Worm (Caenorhabditis elegans): ENCODE results near the gene F39F10.3.
"Not testable (repeated sequence)": the region's sequence is repeated elsewhere in the genome, so short reads cannot be mapped to it uniquely, and the experiment has no call there.

Gene F39F10.3

ce11 chrX:16903619-16904018 lies 11.8 kb downstream of the F39F10.3 start, which contains the start of gene F39F10.4:
Gene F39F10.4, minus strand, starts transcription at chrX:16903719.
- TF ChIP-seq scrt-1 (GFP tag; IDR thresholded peaks at IDR 0.05), result no peak

ce11 chrX:16913669-16914068 lies 21.9 kb downstream of the F39F10.3 start, which contains the start of gene F39F10.5:
Gene F39F10.5, minus strand, starts transcription at chrX:16913769.
- TF ChIP-seq tra-4 (tag; optimal IDR thresholded peaks at IDR 0.05); scrt-1 (GFP tag; IDR thresholded peaks at IDR 0.05); flt-1 (GFP tag; IDR thresholded peaks at IDR 0.05): not testable (repeated sequence)

DNA sequence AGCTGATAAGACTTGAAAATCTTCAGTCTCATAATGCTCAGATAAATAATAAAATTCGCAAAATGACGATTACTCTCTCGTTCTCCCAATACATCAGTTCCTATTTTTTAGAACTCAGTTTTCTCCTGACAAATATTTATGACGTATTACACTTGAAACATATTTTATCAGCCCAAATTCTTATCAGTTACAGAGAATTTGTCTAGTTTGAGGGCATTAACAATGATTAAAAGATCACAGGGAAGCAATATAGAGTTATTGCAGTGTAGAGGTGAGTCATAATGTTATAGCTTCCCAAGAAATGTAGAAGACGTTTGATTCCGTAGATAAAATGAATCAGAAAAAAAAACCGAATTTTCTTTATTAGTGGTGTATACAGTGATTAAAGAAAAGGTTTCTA lies 27.7 kb downstream of the F39F10.3 start:
- TF ChIP-seq pes-1 (GFP tag; IDR thresholded peaks at IDR 0.05) (no peak), hmg-4 (GFP tag; optimal IDR thresholded peaks at IDR 0.05) (no peak)

DNA sequence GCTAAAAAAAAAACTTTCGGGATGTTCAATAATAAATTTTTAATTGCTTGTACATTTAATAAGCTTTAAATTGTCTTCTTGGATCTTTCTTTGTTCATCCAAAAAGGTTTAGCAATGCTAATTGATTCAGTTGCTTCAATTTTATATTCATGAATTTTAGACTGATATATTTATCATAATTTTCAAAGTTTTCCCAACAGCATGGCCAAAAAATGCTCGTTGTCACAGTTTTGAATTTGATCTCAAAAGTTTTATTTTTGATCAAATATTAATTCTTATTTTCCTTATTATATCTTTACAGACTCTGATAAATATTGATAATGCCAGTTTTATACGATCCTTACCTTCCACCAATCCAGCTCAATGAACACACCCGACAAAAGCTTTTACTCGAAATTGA lies 29.8 kb downstream of the F39F10.3 start, which contains the start of gene fbxb-114:
fbxb-114 (plus strand) TSS at position 301 of the 400 bp plus-strand sequence.
- TF ChIP-seq pes-1 (GFP tag; IDR thresholded peaks at IDR 0.05), result no peak
- no peak for TF ChIP-seq B0310.2 (tag; optimal IDR thresholded peaks at IDR 0.05)
- TF ChIP-seq tbx-11 (GFP tag; IDR thresholded peaks at IDR 0.05), result no peak
- no peak for TF ChIP-seq scrt-1 (GFP tag; IDR thresholded peaks at IDR 0.05)
- no peak for TF ChIP-seq ets-7 (tag; optimal IDR thresholded peaks at IDR 0.05)
- no peak for TF ChIP-seq hmbx-1 (tag; optimal IDR thresholded peaks at IDR 0.05)
- no peak for TF ChIP-seq flt-1 (GFP tag; IDR thresholded peaks at IDR 0.05)

ce11 chrX:16923636-16924035 lies 31.9 kb downstream of the F39F10.3 start, which contains the start of gene C30E1.4:
Gene C30E1.4, plus strand, starts transcription at chrX:16923936.
- TF ChIP-seq hnd-1 (tag; optimal IDR thresholded peaks at IDR 0.05) (no peak), tbx-37 (GFP tag; conservative IDR thresholded peaks at IDR 0.05) (no peak), ets-7 (tag; optimal IDR thresholded peaks at IDR 0.05) (no peak), flt-1 (GFP tag; IDR thresholded peaks at IDR 0.05) (no peak), B0310.2 (tag; optimal IDR thresholded peaks at IDR 0.05) (no peak), tbx-11 (GFP tag; IDR thresholded peaks at IDR 0.05) (no peak), scrt-1 (GFP tag; IDR thresholded peaks at IDR 0.05) (no peak), F13C5.2 (tag; optimal IDR thresholded peaks at IDR 0.05) (no peak), aly-1 (tag; optimal IDR thresholded peaks at IDR 0.05) (no peak), ceh-36 (tag; optimal IDR thresholded peaks at IDR 0.05) (no peak), pes-1 (GFP tag; IDR thresholded peaks at IDR 0.05) (no peak), ama-1 (optimal IDR thresholded peaks at IDR 0.05) (no peak), hmbx-1 (tag; optimal IDR thresholded peaks at IDR 0.05) (no peak)

DNA sequence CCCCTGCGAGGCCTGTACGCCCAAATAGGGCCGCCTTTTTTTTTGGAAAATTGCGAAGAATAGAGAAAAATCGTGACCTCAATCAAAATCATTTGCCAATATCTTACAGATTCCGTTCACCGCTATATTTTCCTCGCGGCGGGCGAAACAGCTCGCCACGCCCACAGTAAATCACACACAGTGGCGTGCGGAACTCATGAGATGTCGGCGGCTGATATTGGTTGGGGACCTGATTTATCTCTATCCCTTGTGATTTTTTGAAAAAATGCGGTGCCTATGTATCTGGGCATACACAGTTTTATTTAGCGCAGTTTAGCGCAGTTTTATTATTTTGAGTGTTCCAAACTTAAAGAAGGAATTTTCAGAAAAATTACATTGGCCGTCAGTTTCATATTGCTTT lies 33.6 kb downstream of the F39F10.3 start:
- TF ChIP-seq sea-1 (GFP tag; conservative IDR thresholded peaks at IDR 0.05), result 0 out of 2 replicates have a peak, but pooled peaks have one; percentile 45
- no peak for TF ChIP-seq pes-1 (GFP tag; IDR thresholded peaks at IDR 0.05)

DNA sequence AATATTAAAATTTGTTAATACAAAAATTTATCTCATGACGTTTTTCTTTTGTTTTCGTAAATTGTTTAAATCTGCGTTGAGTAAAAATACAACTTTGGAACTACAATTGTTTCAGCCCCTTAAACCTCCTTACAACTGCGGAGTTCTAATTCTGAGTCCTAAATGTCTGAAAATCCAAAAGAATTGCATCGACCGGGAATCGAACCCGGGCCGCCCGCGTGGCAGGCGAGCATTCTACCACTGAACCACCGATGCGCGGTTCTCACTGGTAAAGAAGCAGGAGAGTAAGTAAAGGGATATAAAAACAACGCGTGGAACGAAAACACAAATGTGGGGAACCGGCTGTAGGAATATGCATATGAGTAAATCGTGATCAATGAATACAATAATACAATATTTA lies 36.3 kb downstream of the F39F10.3 start:
- TF ChIP-seq tbx-37 (GFP tag; conservative IDR thresholded peaks at IDR 0.05), result peak; percentile 77
- TF ChIP-seq tbx-11 (GFP tag; IDR thresholded peaks at IDR 0.05), result no peak; the same call in none of the 2 replicates
- peak; percentile 90 for TF ChIP-seq pes-1 (GFP tag; IDR thresholded peaks at IDR 0.05)
- TF ChIP-seq F13C5.2 (tag; optimal IDR thresholded peaks at IDR 0.05), result peak; percentile 95
- peak; percentile 80 for TF ChIP-seq aly-1 (tag; optimal IDR thresholded peaks at IDR 0.05)
- TF ChIP-seq sea-1 (GFP tag; conservative IDR thresholded peaks at IDR 0.05), result peak; percentile 85
- peak; percentile 84 for TF ChIP-seq ceh-36 (tag; optimal IDR thresholded peaks at IDR 0.05)
- TF ChIP-seq ets-7 (tag; optimal IDR thresholded peaks at IDR 0.05), result peak; percentile 68
- peak; percentile 95 for TF ChIP-seq hmg-4 (GFP tag; optimal IDR thresholded peaks at IDR 0.05)
- TF ChIP-seq B0310.2 (tag; optimal IDR thresholded peaks at IDR 0.05), result peak; percentile 67
- TF ChIP-seq ama-1 (optimal IDR thresholded peaks at IDR 0.05), result no peak
- TF ChIP-seq ceh-13 (GFP tag; optimal IDR thresholded peaks at IDR 0.05), result peak; percentile 82
- TF ChIP-seq hmbx-1 (tag; optimal IDR thresholded peaks at IDR 0.05), result peak; percentile 54
- TF ChIP-seq hnd-1 (tag; optimal IDR thresholded peaks at IDR 0.05), result peak; percentile 67
- peak; percentile 89 for TF ChIP-seq scrt-1 (GFP tag; IDR thresholded peaks at IDR 0.05)
- no peak for TF ChIP-seq tra-4 (tag; optimal IDR thresholded peaks at IDR 0.05)
- peak; percentile 83 for TF ChIP-seq flt-1 (GFP tag; IDR thresholded peaks at IDR 0.05)

- TF ChIP-seq B0310.2 (tag; optimal IDR thresholded peaks at IDR 0.05) (peak; percentile 80), ceh-13 (GFP tag; optimal IDR thresholded peaks at IDR 0.05) (no peak), tbx-37 (GFP tag; conservative IDR thresholded peaks at IDR 0.05) (peak; percentile 50), tbx-11 (GFP tag; IDR thresholded peaks at IDR 0.05) (peak; percentile 59; the same call in 1 of the 2 replicates), F13C5.2 (tag; optimal IDR thresholded peaks at IDR 0.05) (peak; percentile 78), ama-1 (optimal IDR thresholded peaks at IDR 0.05) (peak; percentile 99), tra-4 (tag; optimal IDR thresholded peaks at IDR 0.05) (peak; percentile 83), hmg-4 (GFP tag; optimal IDR thresholded peaks at IDR 0.05) (peak; percentile 95), flt-1 (GFP tag; IDR thresholded peaks at IDR 0.05) (peak; percentile 55), ceh-36 (tag; optimal IDR thresholded peaks at IDR 0.05) (peak; percentile 78), hmbx-1 (tag; optimal IDR thresholded peaks at IDR 0.05) (peak; percentile 69), aly-1 (tag; optimal IDR thresholded peaks at IDR 0.05) (peak; percentile 70), pes-1 (GFP tag; IDR thresholded peaks at IDR 0.05) (peak; percentile 71), ets-7 (tag; optimal IDR thresholded peaks at IDR 0.05) (no peak), hnd-1 (tag; optimal IDR thresholded peaks at IDR 0.05) (peak; percentile 58), sea-1 (GFP tag; conservative IDR thresholded peaks at IDR 0.05) (peak; percentile 74), scrt-1 (GFP tag; IDR thresholded peaks at IDR 0.05) (0 out of 2 replicates have a peak, but pooled peaks have one; percentile 64)
These were observed 38.0 kb downstream of the F39F10.3 start for ce11 chrX:16929560-16930332.
